Worm (Caenorhabditis elegans) whole organism, L1 larva: ENCODE measurements around the gene hint-3.

Experiments
- egl-27 ChIP-seq, 2 experiments: fragments of 150-350 bp in 1 of 2; sonication (generic microtip); optimal IDR thresholded peaks; 3 replicates each; lab custom pipeline; 2017 to 2018; ENCODE audit warnings: missing biosample characterization in 2 of 2, missing genetic modification characterization in 2 of 2, missing genetic modification reagents in 2 of 2
- elt-3 ChIP-seq, 6 experiments: fragments of 150-350 bp in 1 of 6; sonication (generic microtip); optimal IDR thresholded peaks; 2 replicates each; lab custom pipeline; 2017 to 2018; ENCODE audit warnings: missing biosample characterization in 6 of 6, missing genetic modification characterization in 6 of 6, inconsistent platforms in 1 of 6
- lin-13 ChIP-seq: fragments of 150-350 bp; optimal IDR thresholded peaks from 2 replicates; lab custom pipeline; 2014; ENCODE audit warnings: missing biosample characterization, missing genetic modification reagents, missing genetic modification characterization
- lin-15B ChIP-seq: fragments of 150-350 bp; sonication (generic microtip); optimal IDR thresholded peaks from 3 replicates; lab custom pipeline; 2014; ENCODE audit warnings: missing biosample characterization, missing genetic modification characterization
- nhr-12 ChIP-seq: sonication (generic microtip); optimal IDR thresholded peaks from 2 replicates; lab custom pipeline; 2017; ENCODE audit warnings: missing biosample characterization, missing genetic modification characterization
- unc-62 ChIP-seq: fragments of 150-350 bp; optimal IDR thresholded peaks from 2 replicates; lab custom pipeline; 2014; ENCODE audit warnings: missing biosample characterization, missing genetic modification reagents, missing genetic modification characterization
- ztf-4 ChIP-seq: fragments of 150-350 bp; optimal IDR thresholded peaks from 2 replicates; lab custom pipeline; 2014; ENCODE audit warnings: missing biosample characterization, missing genetic modification characterization

ce11 chrV:7809320-7810256 is 49.3 kb downstream of the hint-3 start, which contains the start of gene ZK742.3:
- no peak for TF ChIP-seq lin-13
- no peak for TF ChIP-seq lin-15B (tag; lab: Kevin White, UChicago)
- no peak for TF ChIP-seq nhr-12 (tag; lab: Kevin White, UChicago)
- TF ChIP-seq unc-62 (GFP tag; lab: Kevin White, UChicago), result no peak
- no peak for TF ChIP-seq elt-3 (tag; optimal IDR thresholded peaks at IDR 0.05; lab: Kevin White, UChicago)
- TF ChIP-seq egl-27 (tag; optimal IDR thresholded peaks at IDR 0.05; lab: Kevin White, UChicago), result no peak
- TF ChIP-seq ztf-4 (tag; lab: Kevin White, UChicago), result no peak
